Worm (Caenorhabditis elegans): Measurements from ENCODE around the gene glb-34.

glb-34 gene

DNA sequence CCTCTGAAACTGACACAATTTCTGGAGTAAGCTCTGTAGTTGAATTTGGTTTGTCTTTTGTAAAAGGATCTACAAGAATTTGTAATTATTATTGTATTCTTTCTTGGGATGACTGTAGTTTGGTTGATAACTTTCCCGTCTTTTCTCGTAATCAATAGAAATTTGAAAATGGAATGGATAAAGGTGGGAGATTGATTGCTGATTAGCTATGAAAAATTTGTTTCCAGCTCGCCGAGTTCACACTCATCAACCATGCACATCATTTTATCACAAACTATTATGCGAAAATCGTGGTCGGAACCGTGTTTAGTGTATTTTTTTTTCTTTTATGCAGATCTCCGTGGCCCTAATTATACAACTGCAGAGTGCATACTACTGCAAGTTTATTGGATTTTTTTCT is 35.6 kb downstream of the glb-34 start, which contains the start of gene T27E7.5:
Gene T27E7.5, plus strand, starts transcription at position 253 of the 400 bp plus-strand sequence.
- TF ChIP-seq ztf-23 (GFP tag; IDR thresholded peaks at IDR 0.05): no peak
- no peak for TF ChIP-seq tab-1 (GFP tag; IDR thresholded peaks at IDR 0.05)
- no peak for TF ChIP-seq klf-2 (GFP tag; conservative IDR thresholded peaks at IDR 0.05)
- no peak for TF ChIP-seq ref-1 (GFP tag; conservative IDR thresholded peaks at IDR 0.05)
- no peak for TF ChIP-seq ztf-29 (GFP tag; IDR thresholded peaks at IDR 0.05)
- TF ChIP-seq T22C8.4 (GFP tag; IDR thresholded peaks at IDR 0.05): no peak
- TF ChIP-seq cog-1 (tag; optimal IDR thresholded peaks at IDR 0.05): no peak
- TF ChIP-seq med-1 (GFP tag; optimal IDR thresholded peaks at IDR 0.05; ENCODE audit: insufficient read depth): no peak
- no peak for TF ChIP-seq flt-1 (GFP tag; IDR thresholded peaks at IDR 0.05)

DNA sequence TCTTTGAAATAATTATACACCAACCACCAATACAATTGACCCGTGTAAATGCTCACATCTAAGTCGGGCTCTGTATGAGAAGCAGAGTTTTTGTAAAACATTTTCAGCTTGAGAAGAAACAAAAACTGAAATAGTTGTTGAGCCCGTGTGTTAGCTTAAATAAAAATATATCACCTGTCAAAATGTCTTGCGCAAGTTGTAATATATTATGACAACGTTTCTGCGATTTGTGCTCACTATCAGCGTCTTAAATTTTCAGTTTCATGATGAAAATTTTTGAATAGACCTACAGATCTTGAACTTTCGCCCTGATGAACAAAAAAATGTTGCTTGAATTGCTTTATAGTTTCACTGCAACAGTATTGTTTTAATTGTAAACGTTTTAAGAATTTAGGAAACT is 37.5 kb downstream of the glb-34 start, which contains the start of gene T27E7.4:
Gene T27E7.4, minus strand, starts transcription at position 101 of the 400 bp plus-strand sequence.
- no peak for TF ChIP-seq ref-1 (GFP tag; conservative IDR thresholded peaks at IDR 0.05)
- TF ChIP-seq med-1 (GFP tag; optimal IDR thresholded peaks at IDR 0.05; ENCODE audit: insufficient read depth): no peak
- TF ChIP-seq T22C8.4 (GFP tag; IDR thresholded peaks at IDR 0.05): no peak
- no peak for TF ChIP-seq flt-1 (GFP tag; IDR thresholded peaks at IDR 0.05)
- no peak for TF ChIP-seq klf-2 (GFP tag; conservative IDR thresholded peaks at IDR 0.05)
- no peak for TF ChIP-seq tab-1 (GFP tag; IDR thresholded peaks at IDR 0.05)
- TF ChIP-seq cog-1 (tag; optimal IDR thresholded peaks at IDR 0.05): no peak

DNA sequence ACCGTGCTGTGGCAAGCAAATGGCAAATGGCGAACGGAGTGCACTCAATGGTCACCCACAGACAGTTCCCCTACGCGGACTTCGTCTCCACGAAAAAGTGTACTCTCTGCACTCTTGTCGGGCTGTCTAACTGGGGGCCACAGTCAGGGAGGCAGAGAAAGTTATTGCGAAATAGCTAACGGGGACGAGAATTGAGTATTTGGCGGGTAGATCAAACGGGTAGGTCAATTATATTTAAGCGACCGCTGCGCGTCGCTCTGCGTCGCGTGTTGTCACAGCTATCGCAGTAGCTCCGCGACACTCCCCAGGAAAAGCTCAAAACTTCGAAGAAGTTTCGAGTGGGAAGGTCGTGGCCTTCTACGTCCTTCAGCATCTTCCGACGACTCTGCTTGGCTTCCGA is 40.1 kb downstream of the glb-34 start:
- TF ChIP-seq cog-1 (tag; optimal IDR thresholded peaks at IDR 0.05) (no peak), ref-1 (GFP tag; conservative IDR thresholded peaks at IDR 0.05) (no peak), T22C8.4 (GFP tag; IDR thresholded peaks at IDR 0.05) (no peak), tab-1 (GFP tag; IDR thresholded peaks at IDR 0.05) (no peak), med-1 (GFP tag; optimal IDR thresholded peaks at IDR 0.05; ENCODE audit: insufficient read depth) (no peak), ztf-29 (GFP tag; IDR thresholded peaks at IDR 0.05) (no peak), flt-1 (GFP tag; IDR thresholded peaks at IDR 0.05) (no peak), ztf-23 (GFP tag; IDR thresholded peaks at IDR 0.05) (no peak), klf-2 (GFP tag; conservative IDR thresholded peaks at IDR 0.05) (no peak)

ce11 chrIV:14530031-14530430 is 42.5 kb downstream of the glb-34 start:
- TF ChIP-seq cog-1 (tag; optimal IDR thresholded peaks at IDR 0.05): no peak
- TF ChIP-seq klf-2 (GFP tag; conservative IDR thresholded peaks at IDR 0.05): no peak
- TF ChIP-seq med-1 (GFP tag; optimal IDR thresholded peaks at IDR 0.05; ENCODE audit: insufficient read depth): no peak
- TF ChIP-seq ref-1 (GFP tag; conservative IDR thresholded peaks at IDR 0.05): no peak
- no peak for TF ChIP-seq ztf-29 (GFP tag; IDR thresholded peaks at IDR 0.05)
- no peak for TF ChIP-seq tab-1 (GFP tag; IDR thresholded peaks at IDR 0.05)
- TF ChIP-seq flt-1 (GFP tag; IDR thresholded peaks at IDR 0.05): no peak
- TF ChIP-seq T22C8.4 (GFP tag; IDR thresholded peaks at IDR 0.05): no peak
- no peak for TF ChIP-seq ztf-23 (GFP tag; IDR thresholded peaks at IDR 0.05)

ce11 chrIV:14528718-14529117 is 43.8 kb downstream of the glb-34 start, which contains the start of gene T27E7.3:
Gene T27E7.3 (plus strand): TSS chrIV:14529018.
- TF ChIP-seq flt-1 (GFP tag; IDR thresholded peaks at IDR 0.05) (no peak), ztf-29 (GFP tag; IDR thresholded peaks at IDR 0.05) (no peak), T22C8.4 (GFP tag; IDR thresholded peaks at IDR 0.05) (no peak)

DNA sequence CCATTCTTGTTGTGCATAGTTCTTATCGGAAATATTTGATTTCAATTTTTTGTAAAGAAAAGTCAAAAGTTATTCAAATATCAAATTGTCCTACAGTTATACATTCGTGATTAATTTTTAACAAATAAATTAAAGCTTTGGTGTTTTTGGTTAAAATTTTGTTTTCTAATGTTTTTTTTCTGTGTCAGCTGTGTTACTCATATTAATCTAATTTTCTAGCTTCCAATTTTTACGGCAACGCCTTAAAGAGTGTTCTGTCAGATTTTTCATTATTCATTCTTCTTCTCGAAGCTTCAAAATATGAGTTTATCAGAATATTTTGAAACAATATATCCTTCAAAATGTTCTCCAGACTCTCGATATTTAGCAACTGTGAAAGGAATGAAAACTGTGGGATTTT is 48.9 kb downstream of the glb-34 start, which contains the start of gene srh-63:
Gene srh-63, plus strand, starts transcription at position 301 of the 400 bp plus-strand sequence.
- TF ChIP-seq klf-2 (GFP tag; conservative IDR thresholded peaks at IDR 0.05): no peak
- TF ChIP-seq ztf-29 (GFP tag; IDR thresholded peaks at IDR 0.05): no peak
- no peak for TF ChIP-seq cog-1 (tag; optimal IDR thresholded peaks at IDR 0.05)
- no peak for TF ChIP-seq ztf-23 (GFP tag; IDR thresholded peaks at IDR 0.05)
- TF ChIP-seq flt-1 (GFP tag; IDR thresholded peaks at IDR 0.05): no peak
- no peak for TF ChIP-seq T22C8.4 (GFP tag; IDR thresholded peaks at IDR 0.05)
- no peak for TF ChIP-seq med-1 (GFP tag; optimal IDR thresholded peaks at IDR 0.05; ENCODE audit: insufficient read depth)
- no peak for TF ChIP-seq ref-1 (GFP tag; conservative IDR thresholded peaks at IDR 0.05)
- no peak for TF ChIP-seq tab-1 (GFP tag; IDR thresholded peaks at IDR 0.05)

Measured in whole organism, midembryonic.